Fruit fly (Drosophila melanogaster) whole organism, wandering third instar larva: ENCODE results near the gene CG42591.

Experiments used
- Hnf4 ChIP-seq: fragments of 200-800 bp; sonication (Bioruptor generic); optimal IDR thresholded peaks from 2 replicates; lab custom pipeline; 2016; ENCODE audit warnings: missing biosample characterization, mild to moderate bottlenecking, missing genetic modification characterization
- Hr78 ChIP-seq: fragments of >200 bp; optimal IDR thresholded peaks from 2 replicates; lab custom pipeline; 2017; ENCODE audit warnings: missing biosample characterization, missing genetic modification characterization
- Myc ChIP-seq: fragments of >200 bp; optimal IDR thresholded peaks from 2 replicates; lab custom pipeline; 2017
- Rel ChIP-seq, 2 experiments: fragments of 200-800 bp; sonication (Bioruptor generic) in 1 of 2; optimal IDR thresholded peaks; 2 replicates in 1 of 2; 3 replicates in 1 of 2; lab custom pipeline; 2016 to 2019; ENCODE audit warnings: mild to moderate bottlenecking in 2 of 2, missing biosample characterization in 2 of 2, missing genetic modification characterization in 2 of 2, moderate library complexity in 1 of 2
- br ChIP-seq: fragments of 200-800 bp; sonication (Bioruptor generic); optimal IDR thresholded peaks from 2 replicates; lab custom pipeline; 2016; ENCODE audit warnings: missing biosample characterization, missing genetic modification characterization
- dl ChIP-seq, 2 experiments: fragments of 175-275, 200-275 bp in 1 of 2; fragments of 200-275 bp in 1 of 2; sonication (Bioruptor generic); optimal IDR thresholded peaks; lab custom pipeline; 2018; ENCODE audit warnings: mild to moderate bottlenecking in 2 of 2, missing biosample characterization in 2 of 2, missing genetic modification characterization in 2 of 2, moderate library complexity in 2 of 2; ENCODE audit not compliant: partially characterized antibody in 2 of 2, insufficient read depth in 1 of 2
- fru ChIP-seq: fragments of 200-800 bp; sonication (Bioruptor generic); optimal IDR thresholded peaks from 3 replicates; lab custom pipeline; 2016; ENCODE audit warnings: missing biosample characterization, mild to moderate bottlenecking, missing genetic modification characterization
- h ChIP-seq: fragments of 200-800 bp; sonication (Bioruptor generic); optimal IDR thresholded peaks from 3 replicates; lab custom pipeline; 2016; ENCODE audit warnings: missing biosample characterization, mild to moderate bottlenecking, missing genetic modification characterization
- lola ChIP-seq: fragments of >200 bp; optimal IDR thresholded peaks from 2 replicates; lab custom pipeline; 2017; ENCODE audit warnings: missing biosample characterization, missing genetic modification characterization
- pan ChIP-seq: fragments of >200 bp; optimal IDR thresholded peaks from 2 replicates; lab custom pipeline; 2017
- psq ChIP-seq: fragments of 200-800 bp; sonication (Bioruptor generic); optimal IDR thresholded peaks from 3 replicates; lab custom pipeline; 2017; ENCODE audit warnings: missing biosample characterization, mild to moderate bottlenecking, missing genetic modification characterization, moderate library complexity
- usp ChIP-seq: fragments of >200 bp; optimal IDR thresholded peaks from 2 replicates; lab custom pipeline; 2017; ENCODE audit warnings: missing biosample characterization, missing genetic modification characterization
- woc ChIP-seq: sonication (Bioruptor generic); optimal IDR thresholded peaks from 2 replicates; lab custom pipeline; 2016; ENCODE audit warnings: missing biosample characterization, mild to moderate bottlenecking, missing genetic modification characterization

DNA sequence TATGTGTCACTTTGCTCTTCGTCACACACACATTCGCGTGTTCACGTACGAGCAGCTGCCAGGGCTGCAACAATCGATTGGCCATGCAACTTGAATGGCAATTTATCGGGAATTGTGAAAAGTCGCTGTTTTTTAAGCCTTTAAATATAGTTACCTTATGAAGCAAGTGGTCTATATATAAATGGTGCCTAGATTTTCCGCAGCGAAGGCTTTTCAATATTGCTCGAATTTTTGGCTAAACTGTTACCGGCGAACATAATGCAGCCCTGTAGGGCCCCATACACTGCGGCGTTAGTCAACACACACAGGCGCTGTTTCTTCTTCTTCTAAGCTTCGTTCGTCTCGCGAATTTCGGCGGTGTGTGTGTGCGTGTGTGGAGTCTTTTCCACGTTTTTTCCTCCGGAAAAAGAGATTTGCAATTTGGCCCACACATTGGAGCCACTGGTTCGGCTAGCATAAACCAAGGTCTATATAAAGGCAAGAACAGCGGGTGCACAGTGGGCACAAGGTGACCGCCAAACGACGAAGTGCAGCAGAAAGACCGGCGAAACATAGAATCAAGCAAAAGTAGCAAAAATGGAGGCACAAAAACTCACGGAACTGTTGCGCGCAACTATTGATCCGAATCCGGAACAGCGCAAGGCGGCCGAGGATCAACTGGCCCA lies 46.2 kb upstream of the CG42591 start, which contains the start of the genes Arp3 and msk:
- TF ChIP-seq pan (lab: Kevin White, UChicago), result no peak
- peak; percentile 87 for TF ChIP-seq h (GFP tag; lab: Kevin White, UChicago)
- TF ChIP-seq psq (GFP tag; lab: Kevin White, UChicago), result peak; percentile 82
- no peak for TF ChIP-seq Hr78
- TF ChIP-seq Rel (GFP tag; optimal IDR thresholded peaks at IDR 0.05; lab: Kevin White, UChicago), result no peak
- peak; percentile 64 for TF ChIP-seq Rel (tag; optimal IDR thresholded peaks at IDR 0.05; lab: Kevin White, UChicago)
- no peak for TF ChIP-seq fru
- peak; percentile 38 for TF ChIP-seq Myc (lab: Kevin White, UChicago)
- peak; percentile 84 for TF ChIP-seq Hnf4 (GFP tag; lab: Kevin White, UChicago)
- TF ChIP-seq woc (GFP tag; lab: Kevin White, UChicago), result no peak
- no peak for TF ChIP-seq dl (GFP tag; optimal IDR thresholded peaks at IDR 0.05; lab: Kevin White, UChicago; ENCODE audit: insufficient read depth in 1 of 2, partially characterized antibody in 2 of 2)
- TF ChIP-seq lola (GFP tag; lab: Kevin White, UChicago), result no peak
- TF ChIP-seq br (GFP tag; lab: Kevin White, UChicago), result peak; percentile 82
- TF ChIP-seq usp (GFP tag; lab: Kevin White, UChicago), result no peak
